Worm (Caenorhabditis elegans) whole organism, mixed stage, embryonic: ENCODE results near the gene drd-1.

Experiments
- M03D4.4 ChIP-seq: sonication (generic microtip); optimal IDR thresholded peaks from 2 replicates; lab custom pipeline; 2017; ENCODE audit warnings: mild to moderate bottlenecking, missing genetic modification characterization, missing compliant biosample characterization
- bed-3 ChIP-seq: fragments of 200-800 bp; sonication (Bioruptor generic); optimal IDR thresholded peaks from 3 replicates; lab custom pipeline; 2018; ENCODE audit warnings: mild to moderate bottlenecking, missing genetic modification characterization, moderate library complexity, missing compliant biosample characterization
- blmp-1 ChIP-seq: fragments of 150-350 bp; optimal IDR thresholded peaks from 2 replicates; lab custom pipeline; 2014; ENCODE audit warnings: missing biosample characterization, missing genetic modification characterization
- ceh-39 ChIP-seq: fragments of 150-350 bp; optimal IDR thresholded peaks from 2 replicates; lab custom pipeline; 2014; ENCODE audit warnings: missing biosample characterization, missing genetic modification characterization
- ceh-43 ChIP-seq: fragments of 200-800 bp; sonication (Bioruptor generic); optimal IDR thresholded peaks from 2 replicates; lab custom pipeline; 2018; ENCODE audit warnings: mild to moderate bottlenecking, missing genetic modification characterization, moderate library complexity, missing compliant biosample characterization
- ceh-83 ChIP-seq: fragments of 200-800 bp; sonication (Bioruptor generic); optimal IDR thresholded peaks from 2 replicates; lab custom pipeline; 2018; ENCODE audit warnings: mild to moderate bottlenecking, missing genetic modification characterization, missing compliant biosample characterization
- ces-1 ChIP-seq: fragments of 150-350 bp; optimal IDR thresholded peaks from 2 replicates; lab custom pipeline; 2014; ENCODE audit warnings: missing biosample characterization, missing genetic modification reagents, missing genetic modification characterization
- cnd-1 ChIP-seq: fragments of 200-800 bp; sonication (Bioruptor generic); optimal IDR thresholded peaks from 2 replicates; lab custom pipeline; 2018; ENCODE audit warnings: mild to moderate bottlenecking, missing genetic modification characterization, missing compliant biosample characterization
- drap-1 ChIP-seq: fragments of 200-800 bp; sonication (Bioruptor generic); optimal IDR thresholded peaks from 3 replicates; lab custom pipeline; 2018; ENCODE audit warnings: mild to moderate bottlenecking, missing genetic modification characterization, missing compliant biosample characterization
- elt-1 ChIP-seq: sonication (generic microtip); optimal IDR thresholded peaks from 2 replicates; lab custom pipeline; 2017; ENCODE audit warnings: missing genetic modification characterization, mild to moderate bottlenecking, missing compliant biosample characterization, antibody characterized with exemption, moderate library complexity, borderline replicate concordance; ENCODE audit not compliant: insufficient read depth
- flh-1 ChIP-seq: fragments of 200-800 bp; sonication (Bioruptor generic); optimal IDR thresholded peaks from 2 replicates; lab custom pipeline; 2018; ENCODE audit warnings: mild to moderate bottlenecking, missing genetic modification characterization, moderate library complexity, missing compliant biosample characterization
- ham-2 ChIP-seq: fragments of 200-800 bp; sonication (Bioruptor generic); optimal IDR thresholded peaks from 2 replicates; lab custom pipeline; 2018; ENCODE audit warnings: mild to moderate bottlenecking, missing genetic modification characterization, missing compliant biosample characterization
- hlh-1 ChIP-seq: fragments of 150-350 bp; optimal IDR thresholded peaks from 2 replicates; lab custom pipeline; 2014; ENCODE audit warnings: missing biosample characterization, missing genetic modification reagents, missing genetic modification characterization
- lin-13 ChIP-seq: fragments of 150-350 bp; optimal IDR thresholded peaks from 2 replicates; lab custom pipeline; 2014; ENCODE audit warnings: missing biosample characterization, missing genetic modification characterization
- lin-32 ChIP-seq: fragments of 200-800 bp; sonication (Bioruptor generic); optimal IDR thresholded peaks from 2 replicates; lab custom pipeline; 2018; ENCODE audit warnings: mild to moderate bottlenecking, missing genetic modification characterization, missing compliant biosample characterization
- lsy-2 ChIP-seq: fragments of 150-350 bp; optimal IDR thresholded peaks from 2 replicates; lab custom pipeline; 2014; ENCODE audit warnings: missing biosample characterization, missing genetic modification characterization
- mab-5 ChIP-seq: fragments of 150-350 bp; optimal IDR thresholded peaks from 2 replicates; lab custom pipeline; 2014; ENCODE audit warnings: missing biosample characterization, missing genetic modification characterization
- mep-1 ChIP-seq: fragments of 150-350 bp; optimal IDR thresholded peaks from 2 replicates; lab custom pipeline; 2017; ENCODE audit warnings: missing biosample characterization, missing genetic modification reagents, missing genetic modification characterization, inconsistent platforms
- mls-2 ChIP-seq: sonication (generic microtip); optimal IDR thresholded peaks from 2 replicates; lab custom pipeline; 2016; ENCODE audit warnings: mild to moderate bottlenecking, missing genetic modification characterization, moderate library complexity, missing compliant biosample characterization
- nhr-12 ChIP-seq: fragments of 150-350 bp; optimal IDR thresholded peaks from 2 replicates; lab custom pipeline; 2014; ENCODE audit warnings: missing biosample characterization, missing genetic modification characterization
- nhr-28 ChIP-seq: fragments of 150-350 bp; optimal IDR thresholded peaks from 2 replicates; lab custom pipeline; 2014; ENCODE audit warnings: missing biosample characterization, missing genetic modification characterization
- pha-4 ChIP-seq: fragments of 150-350 bp; optimal IDR thresholded peaks from 2 replicates; lab custom pipeline; 2018; ENCODE audit warnings: missing biosample characterization, missing genetic modification reagents, missing genetic modification characterization
- sem-2 ChIP-seq: fragments of 200-800 bp; sonication (Bioruptor generic); optimal IDR thresholded peaks from 2 replicates; lab custom pipeline; 2018; ENCODE audit warnings: mild to moderate bottlenecking, missing genetic modification characterization, missing compliant biosample characterization
- snpc-4 ChIP-seq: fragments of 150-350 bp; optimal IDR thresholded peaks from 2 replicates; lab custom pipeline; 2014; ENCODE audit warnings: missing biosample characterization, missing genetic modification characterization
- sptf-1 ChIP-seq: sonication (generic microtip); optimal IDR thresholded peaks from 2 replicates; lab custom pipeline; 2017; ENCODE audit warnings: mild to moderate bottlenecking, missing genetic modification characterization, moderate library complexity, missing compliant biosample characterization
- tbx-8 ChIP-seq: fragments of 200-800 bp; sonication (Bioruptor generic); optimal IDR thresholded peaks from 2 replicates; lab custom pipeline; 2018; ENCODE audit warnings: mild to moderate bottlenecking, missing genetic modification characterization, moderate library complexity, missing compliant biosample characterization
- unc-120 ChIP-seq: sonication (generic microtip); optimal IDR thresholded peaks from 2 replicates; lab custom pipeline; 2017; ENCODE audit warnings: missing genetic modification characterization, missing compliant biosample characterization; ENCODE audit not compliant: poor library complexity, severe bottlenecking
- unc-39 ChIP-seq: fragments of 150-350 bp; optimal IDR thresholded peaks from 2 replicates; lab custom pipeline; 2014; ENCODE audit warnings: missing biosample characterization, missing genetic modification characterization
- unc-62 ChIP-seq: fragments of 150-350 bp; optimal IDR thresholded peaks from 2 replicates; lab custom pipeline; 2014; ENCODE audit warnings: missing biosample characterization, missing genetic modification reagents, missing genetic modification characterization
- zip-8 ChIP-seq: fragments of 150-350 bp; optimal IDR thresholded peaks from 2 replicates; lab custom pipeline; 2014; ENCODE audit warnings: missing biosample characterization, missing genetic modification characterization
- ztf-11 ChIP-seq: fragments of 150-350 bp; optimal IDR thresholded peaks from 2 replicates; lab custom pipeline; 2014; ENCODE audit warnings: missing biosample characterization, missing genetic modification characterization

Gene drd-1

DNA sequence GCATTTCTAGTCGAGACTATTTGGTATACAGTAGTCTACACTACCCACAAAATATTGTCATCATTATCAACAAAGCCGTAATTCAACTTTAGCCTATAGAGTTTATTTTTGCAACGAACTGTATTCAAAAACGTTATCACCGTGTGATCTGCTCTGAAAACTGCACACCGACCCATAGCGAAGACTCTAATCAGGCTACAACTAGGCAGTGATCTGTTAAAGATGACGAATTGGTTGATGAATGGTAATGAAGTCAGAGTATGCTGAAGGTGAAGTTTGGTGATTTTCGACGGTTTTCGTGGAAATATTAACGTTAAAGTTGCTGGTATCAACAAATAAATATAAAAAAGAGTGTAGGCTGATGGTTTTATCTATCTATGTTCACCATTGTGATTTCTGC, 954 bp upstream of the drd-1 start:
- no peak for TF ChIP-seq ces-1 (GFP tag; lab: Kevin White, UChicago)
- TF ChIP-seq nhr-12 = no peak
- no peak for TF ChIP-seq ceh-43
- TF ChIP-seq mab-5 (tag; lab: Kevin White, UChicago) = no peak
- TF ChIP-seq unc-62 = no peak
- no peak for TF ChIP-seq lin-32 (GFP tag; lab: Kevin White, UChicago)
- TF ChIP-seq elt-1 = no peak
- TF ChIP-seq drap-1 (GFP tag; lab: Kevin White, UChicago) = no peak
- TF ChIP-seq, all 35 proteins: peak for 0

DNA sequence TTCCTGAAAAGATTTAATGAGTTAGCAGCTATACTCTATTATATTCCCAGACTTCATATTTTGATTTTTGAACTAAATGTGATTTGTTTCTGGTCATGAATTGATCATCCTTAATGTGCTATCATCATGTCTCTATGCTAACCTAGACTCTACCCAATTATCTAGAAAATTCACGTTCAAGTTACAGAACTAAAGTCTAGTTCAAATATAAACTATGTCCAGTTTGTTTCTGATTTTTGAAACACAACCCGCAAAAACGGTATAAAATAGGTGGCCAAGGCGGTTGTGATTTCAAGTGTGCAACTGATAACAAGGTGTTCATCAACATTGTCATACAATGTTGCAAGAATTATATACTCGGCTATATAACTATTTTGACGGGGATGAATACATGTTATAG, 2.9 kb downstream of the drd-1 start, which contains the start of gene F49E12.10:
F49E12.10 (plus strand) TSS at position 301 of the 400 bp plus-strand sequence.
- TF ChIP-seq M03D4.4 (tag; lab: Kevin White, UChicago) (no peak), lin-32 (GFP tag; lab: Kevin White, UChicago) (no peak), drap-1 (GFP tag; lab: Kevin White, UChicago) (no peak), ceh-83 (GFP tag; lab: Kevin White, UChicago) (no peak), ceh-39 (tag; lab: Kevin White, UChicago) (no peak), cnd-1 (no peak), sem-2 (GFP tag; lab: Kevin White, UChicago) (no peak), lsy-2 (tag; lab: Kevin White, UChicago) (no peak), mep-1 (tag; lab: Kevin White, UChicago) (no peak), mls-2 (tag; lab: Kevin White, UChicago) (no peak), elt-1 (no peak), sptf-1 (tag; lab: Kevin White, UChicago) (no peak), unc-39 (tag; lab: Kevin White, UChicago) (no peak), unc-120 (no peak), flh-1 (no peak), unc-62 (no peak)

DNA sequence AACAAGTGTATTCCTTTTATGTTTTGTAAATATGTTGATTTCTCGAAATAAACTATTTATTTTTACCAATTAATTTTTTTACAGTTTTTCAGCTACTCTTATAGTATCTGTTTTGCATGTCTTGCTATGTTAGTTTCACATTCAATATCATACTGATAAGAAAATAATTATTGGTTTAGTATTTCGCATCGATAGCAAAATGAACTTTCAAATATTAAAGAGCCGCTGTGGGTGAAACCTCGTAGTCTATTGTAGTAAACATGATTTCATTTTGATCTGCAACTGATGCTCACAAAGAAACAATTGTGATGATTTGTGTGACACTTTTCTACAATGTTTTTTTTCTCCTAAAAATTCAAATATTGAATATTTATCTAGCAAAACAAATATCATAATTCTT, 4.4 kb downstream of the drd-1 start:
- TF ChIP-seq lsy-2 (tag; lab: Kevin White, UChicago) (no peak), drap-1 (GFP tag; lab: Kevin White, UChicago) (no peak), ceh-39 (tag; lab: Kevin White, UChicago) (no peak), nhr-28 (tag; lab: Kevin White, UChicago) (no peak), unc-39 (tag; lab: Kevin White, UChicago) (no peak)

DNA sequence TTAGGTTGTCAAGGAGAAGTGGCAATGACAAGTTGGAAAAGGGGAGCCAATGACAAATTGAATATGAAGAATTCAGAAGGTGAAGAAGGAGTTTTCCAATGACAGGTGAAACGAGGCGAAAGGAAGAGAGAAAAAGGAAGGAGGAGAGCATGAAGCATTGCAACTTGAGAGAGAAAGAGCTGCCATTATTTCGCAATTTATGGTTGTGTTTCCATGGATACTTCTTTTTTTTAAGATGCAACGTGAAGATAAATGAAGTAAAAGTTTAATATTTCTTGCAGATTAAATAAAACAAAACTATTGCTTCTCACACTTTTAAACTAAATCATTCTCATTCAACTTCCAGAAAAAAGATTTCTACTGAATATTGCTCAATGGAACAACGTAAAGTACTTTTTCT, 6.4 kb downstream of the drd-1 start, which contains the start of gene F49E12.8:
F49E12.8 (minus strand) TSS at position 101 of the 400 bp plus-strand sequence.
- TF ChIP-seq sem-2 (GFP tag; lab: Kevin White, UChicago) = no peak
- TF ChIP-seq zip-8 (tag; lab: Kevin White, UChicago) = no peak
- TF ChIP-seq ham-2 (GFP tag; lab: Kevin White, UChicago) = no peak
- no peak for TF ChIP-seq lsy-2 (tag; lab: Kevin White, UChicago)
- TF ChIP-seq mab-5 (tag; lab: Kevin White, UChicago) = no peak
- no peak for TF ChIP-seq snpc-4
- TF ChIP-seq pha-4 (tag; lab: Kevin White, UChicago) = no peak
- no peak for TF ChIP-seq ceh-83 (GFP tag; lab: Kevin White, UChicago)
- no peak for TF ChIP-seq nhr-12
- no peak for TF ChIP-seq blmp-1 (tag; lab: Kevin White, UChicago)

DNA sequence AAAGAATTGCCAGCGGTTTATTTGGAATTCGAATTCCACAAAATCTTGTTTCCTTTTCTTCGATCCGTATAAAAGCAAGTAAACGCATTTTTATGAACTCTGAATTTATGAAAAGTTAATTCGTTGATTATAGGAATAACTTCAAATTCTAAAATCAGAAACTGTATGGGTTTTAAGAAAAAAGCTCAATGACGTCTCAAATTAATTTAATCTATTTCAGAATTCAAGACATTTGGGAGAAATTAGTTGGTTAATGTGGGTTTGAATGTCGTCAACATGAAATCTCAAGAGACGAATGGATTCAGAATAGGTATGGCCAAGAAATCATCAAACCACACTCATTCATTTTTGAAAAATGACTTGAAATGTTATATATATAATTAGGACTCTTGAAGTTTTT, 8.2 kb downstream of the drd-1 start, which contains the start of gene F49E12.7:
F49E12.7 (minus strand) TSS at position 101 of the 400 bp plus-strand sequence.
- TF ChIP-seq ztf-11 (tag; lab: Kevin White, UChicago) (no peak), sptf-1 (tag; lab: Kevin White, UChicago) (no peak), drap-1 (GFP tag; lab: Kevin White, UChicago) (no peak), hlh-1 (no peak), flh-1 (no peak), lin-13 (tag; lab: Kevin White, UChicago) (no peak), cnd-1 (no peak), sem-2 (GFP tag; lab: Kevin White, UChicago) (no peak), ces-1 (GFP tag; lab: Kevin White, UChicago) (no peak), ceh-43 (no peak)

DNA sequence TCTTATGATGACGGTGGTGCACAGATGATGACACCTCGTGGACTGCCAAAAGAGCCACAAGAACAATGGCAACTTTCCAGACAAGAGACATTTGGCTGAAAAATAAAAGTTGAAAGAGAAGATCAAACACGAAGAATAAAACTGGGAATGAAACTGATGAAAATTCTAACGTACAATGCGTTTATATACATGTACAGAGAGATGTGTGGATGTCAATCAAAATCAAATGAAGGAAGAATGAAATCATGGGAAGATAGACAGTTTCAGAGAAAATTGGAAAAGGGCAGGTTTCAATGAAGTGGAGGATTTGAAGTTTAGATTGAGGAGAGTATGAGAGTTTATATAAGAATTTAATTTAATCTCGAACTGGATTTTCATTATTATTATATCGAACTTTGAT, 11.2 kb downstream of the drd-1 start, which contains the start of gene dod-23:
dod-23 (minus strand) TSS at position 101 of the 400 bp plus-strand sequence.
- TF ChIP-seq bed-3 (GFP tag; lab: Kevin White, UChicago) (no peak), flh-1 (no peak), ceh-43 (no peak), drap-1 (GFP tag; lab: Kevin White, UChicago) (no peak), tbx-8 (GFP tag; lab: Kevin White, UChicago) (no peak), ham-2 (GFP tag; lab: Kevin White, UChicago) (no peak)
